Fruit fly (Drosophila melanogaster): ENCODE data around the gene obst-H.

DNA sequence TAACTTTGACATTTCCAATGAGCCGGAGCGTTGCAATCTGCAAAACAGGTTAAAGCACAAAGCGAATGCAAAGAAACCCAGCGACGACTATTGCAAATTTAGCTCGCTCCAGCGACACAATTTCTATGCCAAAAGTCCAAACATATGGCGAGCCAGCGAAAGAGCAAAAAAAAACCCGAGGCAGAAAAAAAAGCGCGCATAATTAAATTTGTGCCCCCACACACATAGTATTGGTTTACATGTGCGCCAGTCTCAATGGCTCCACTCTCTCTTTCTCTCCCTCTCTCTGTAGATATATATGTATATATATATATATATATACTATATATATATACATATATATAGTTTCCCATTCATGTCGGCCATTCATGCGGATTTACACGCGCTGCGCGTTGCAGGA, 11.6 kb upstream of the obst-H start:
- no peak for TF ChIP-seq CG17829 (tag; optimal IDR thresholded peaks at IDR 0.05)
- TF ChIP-seq CG15073 (GFP tag; optimal IDR thresholded peaks at IDR 0.05): no peak
- TF ChIP-seq tna (GFP tag; IDR thresholded peaks at IDR 0.05; ENCODE audit: partially characterized antibody): no peak
- no peak for TF ChIP-seq pita (GFP tag; optimal IDR thresholded peaks at IDR 0.05)
- TF ChIP-seq CG18262 (tag; optimal IDR thresholded peaks at IDR 0.05): no peak
- no peak for TF ChIP-seq CG14014 (GFP tag; IDR thresholded peaks at IDR 0.05)

All from whole organism, embryonic.